Worm (Caenorhabditis elegans) whole organism, dauer: ENCODE measurements around the gene sto-3.

Experiments used
- unc-62 ChIP-seq: sonication (generic microtip); optimal IDR thresholded peaks from 2 replicates; lab custom pipeline; 2017; ENCODE audit warnings: missing biosample characterization, missing genetic modification reagents, missing genetic modification characterization

sto-3 gene

ce11 chrX:11637721-11638120 is 15.8 kb upstream of the sto-3 start:
- TF ChIP-seq unc-62 (GFP tag; lab: Kevin White, UChicago), result no peak

- no peak for TF ChIP-seq unc-62 (GFP tag; lab: Kevin White, UChicago)
Measured at ce11 chrX:11633278-11633677, 11.4 kb upstream of the sto-3 start.

DNA sequence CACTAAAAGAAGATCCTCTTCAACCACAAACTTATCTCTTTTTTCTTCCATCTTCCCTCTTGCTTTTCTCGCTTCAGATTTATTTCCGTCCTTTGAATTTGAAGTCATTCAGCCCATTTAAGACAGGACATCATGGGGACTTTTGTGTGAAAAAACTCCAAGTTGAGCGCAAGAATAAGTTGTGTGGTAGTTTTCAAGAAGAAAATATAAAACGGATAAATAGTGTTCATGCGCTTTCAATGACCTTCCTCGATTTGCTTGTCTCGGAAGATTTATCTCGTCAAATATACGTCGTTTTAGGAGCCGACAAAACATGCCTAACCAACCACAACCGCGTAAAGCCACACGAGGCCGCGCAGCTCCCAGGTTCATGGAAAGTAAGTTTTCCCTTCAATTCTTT is 10.2 kb upstream of the sto-3 start, which contains the start of gene sto-6:
sto-6 (plus strand) TSS at position 301 of the 400 bp plus-strand sequence.
- TF ChIP-seq unc-62 (GFP tag; lab: Kevin White, UChicago), result no peak

DNA sequence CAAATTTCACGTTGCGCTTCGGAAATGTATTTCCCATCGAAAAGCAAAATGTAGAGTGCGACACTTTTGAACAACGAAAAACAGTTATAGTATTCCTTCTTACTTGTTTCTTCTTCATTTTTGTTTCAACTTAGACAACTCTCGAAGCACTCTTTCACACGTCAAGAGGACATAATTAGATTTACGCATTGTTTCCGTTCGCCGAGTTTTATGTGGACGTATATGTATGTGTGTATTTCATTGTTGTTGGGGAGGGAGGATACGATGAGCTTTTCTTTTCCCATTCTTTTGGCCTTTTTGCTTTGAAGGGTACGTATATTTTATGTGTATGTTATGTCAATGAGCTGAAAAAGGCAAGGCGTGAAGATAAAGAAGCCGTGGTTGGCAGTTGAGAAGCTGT is 8.6 kb upstream of the sto-3 start:
- TF ChIP-seq unc-62 (GFP tag; lab: Kevin White, UChicago), result no peak

- no peak for TF ChIP-seq unc-62 (GFP tag; lab: Kevin White, UChicago)
Measured at ce11 chrX:11628580-11628979, 6.7 kb upstream of the sto-3 start, which contains the start of gene spp-30. Gene spp-30, minus strand, starts transcription at chrX:11628680.

- TF ChIP-seq unc-62 (GFP tag; lab: Kevin White, UChicago), result no peak
Measured at ce11 chrX:11627013-11627412, 5.1 kb upstream of the sto-3 start, which contains the start of gene twk-44. Gene twk-44, minus strand, starts transcription at chrX:11627113.

- no peak for TF ChIP-seq unc-62 (GFP tag; lab: Kevin White, UChicago)
Measured at ce11 chrX:11624621-11625020, 2.7 kb upstream of the sto-3 start.

DNA sequence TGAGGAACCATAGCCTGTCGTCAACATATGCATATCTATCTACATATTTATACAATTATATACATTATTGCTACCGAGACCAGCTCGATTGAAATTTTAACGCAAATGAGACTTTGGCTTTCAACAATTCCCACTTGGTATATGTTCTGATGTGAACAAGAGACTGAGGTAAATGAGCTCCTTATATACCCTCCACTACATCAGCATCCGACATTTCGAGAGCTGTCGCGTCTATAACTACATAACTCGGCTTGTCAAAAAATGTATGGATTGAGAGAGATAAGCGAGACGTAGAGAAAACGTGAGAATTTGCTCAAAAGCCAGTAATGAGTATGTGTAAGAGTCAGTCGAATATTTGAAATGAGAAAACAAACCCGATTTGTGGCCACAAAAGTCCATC is 1.5 kb upstream of the sto-3 start:
- TF ChIP-seq unc-62 (GFP tag; lab: Kevin White, UChicago), result no peak

- TF ChIP-seq unc-62 (GFP tag; lab: Kevin White, UChicago), result no peak
Measured at ce11 chrX:11617387-11617786, 4.5 kb downstream of the sto-3 start, which contains the start of gene F52D10.4. Gene F52D10.4, plus strand, starts transcription at chrX:11617470.

ce11 chrX:11608110-11608759 is 13.7 kb downstream of the sto-3 start:
- TF ChIP-seq unc-62 (GFP tag; lab: Kevin White, UChicago), result no peak

ce11 chrX:11607500-11607823 is 14.4 kb downstream of the sto-3 start:
- TF ChIP-seq unc-62 (GFP tag; lab: Kevin White, UChicago), result no peak

ce11 chrX:11606815-11607499 is 14.9 kb downstream of the sto-3 start:
- TF ChIP-seq unc-62 (GFP tag; lab: Kevin White, UChicago), result no peak

ce11 chrX:11605766-11606490 is 16.0 kb downstream of the sto-3 start:
- TF ChIP-seq unc-62 (GFP tag; lab: Kevin White, UChicago), result peak; percentile 22

ce11 chrX:11605214-11605765 is 16.6 kb downstream of the sto-3 start, which contains the start of gene ftt-2:
Gene ftt-2, minus strand, starts transcription at chrX:11605419.
- TF ChIP-seq unc-62 (GFP tag; lab: Kevin White, UChicago), result no peak

DNA sequence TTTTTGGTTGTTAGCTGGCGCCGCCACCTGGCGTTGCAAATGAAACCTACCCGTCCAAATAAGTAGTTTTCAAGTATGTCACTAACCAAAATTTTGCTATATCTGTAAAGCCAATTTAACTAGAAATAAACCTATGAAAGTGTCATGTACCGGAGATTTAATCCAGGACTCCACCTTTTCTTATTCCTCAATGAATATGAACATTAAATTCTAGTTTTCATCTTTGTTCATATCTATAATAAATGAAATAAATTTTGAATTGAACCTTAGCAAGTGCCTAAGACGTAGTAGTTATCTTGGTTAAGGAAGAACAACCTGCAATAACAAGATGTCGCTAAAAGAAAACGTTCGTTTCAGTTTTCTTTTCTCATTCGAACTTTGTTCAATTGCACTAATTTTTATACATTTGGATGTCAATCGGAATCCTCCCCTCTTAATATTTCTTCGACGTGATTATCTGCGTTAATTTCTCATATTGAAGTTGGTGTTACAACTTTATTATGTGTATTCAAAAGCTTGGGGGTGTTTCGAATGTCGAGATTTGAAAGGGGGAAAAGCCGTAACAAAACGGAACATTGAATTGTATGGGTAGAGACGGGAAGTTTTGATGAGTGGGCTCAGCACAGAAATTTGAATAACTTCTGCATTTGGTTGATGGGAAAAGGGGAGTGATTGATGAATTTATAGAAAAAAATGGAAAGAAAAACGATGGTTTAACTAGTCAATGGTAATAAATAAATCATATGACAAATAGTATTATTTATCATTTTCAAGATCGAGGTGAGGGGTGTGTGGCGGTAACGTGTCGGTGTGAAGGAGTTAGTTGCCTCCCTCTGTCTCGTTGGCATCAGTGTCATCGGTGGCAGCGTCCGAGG is 18.4 kb downstream of the sto-3 start:
- TF ChIP-seq unc-62 (GFP tag; lab: Kevin White, UChicago), result no peak
